Fruit fly (Drosophila melanogaster): Measurements from ENCODE around the gene ND-B8.
A peak's percentile ranks its signal among the peaks of the same experiment; 100 is the strongest.

The ND-B8 gene

dm6 chr2L:4458119-4459056 is 4.0 kb downstream of the ND-B8 start, which contains the start of gene RpL27A (continued):
- peak; percentile 79 for TF ChIP-seq CG14710 (tag; optimal IDR thresholded peaks at IDR 0.05)
- peak; percentile 56; the same call in 1 of the 2 replicates for TF ChIP-seq sim (GFP tag; IDR thresholded peaks at IDR 0.05)
- peak; percentile 53 for TF ChIP-seq zf30C (GFP tag; optimal IDR thresholded peaks at IDR 0.05)
- no peak for TF ChIP-seq pnt (GFP tag; optimal IDR thresholded peaks at IDR 0.05)
- TF ChIP-seq CG8089 (GFP tag; optimal IDR thresholded peaks at IDR 0.05), result peak; percentile 72
- TF ChIP-seq usp (GFP tag; optimal IDR thresholded peaks at IDR 0.05), result no peak
- peak; percentile 84 for TF ChIP-seq CG17361 (GFP tag; IDR thresholded peaks at IDR 0.05)
- peak; percentile 10 for TF ChIP-seq CG12744 (GFP tag; optimal IDR thresholded peaks at IDR 0.05)
- TF ChIP-seq MESR4 (GFP tag; optimal IDR thresholded peaks at IDR 0.05), result peak; percentile 100
- TF ChIP-seq bab2 (GFP tag; optimal IDR thresholded peaks at IDR 0.05), result peak; percentile 36
- TF ChIP-seq bcd (GFP tag; optimal IDR thresholded peaks at IDR 0.05), result peak; percentile 85
- TF ChIP-seq ranshi (GFP tag; IDR thresholded peaks at IDR 0.05), result peak; percentile 73
- peak; percentile 66 for TF ChIP-seq cas (GFP tag; IDR thresholded peaks at IDR 0.05)
- TF ChIP-seq shn (GFP tag; optimal IDR thresholded peaks at IDR 0.05), result peak; percentile 64
- peak; percentile 81 for TF ChIP-seq kah (GFP tag; optimal IDR thresholded peaks at IDR 0.05)
- TF ChIP-seq zfh1 (GFP tag; IDR thresholded peaks at IDR 0.05), result peak; percentile 88
- TF ChIP-seq gcm (GFP tag; optimal IDR thresholded peaks at IDR 0.05), result peak; percentile 71
- peak; percentile 82 for TF ChIP-seq sens (GFP tag)
- peak; percentile 67 for TF ChIP-seq CG12942 (GFP tag; optimal IDR thresholded peaks at IDR 0.05)
- TF ChIP-seq CG6854 (GFP tag; optimal IDR thresholded peaks at IDR 0.05), result peak; percentile 75
- TF ChIP-seq Mes4 (GFP tag; optimal IDR thresholded peaks at IDR 0.05), result peak; percentile 87
- no peak for TF ChIP-seq Doc3 (GFP tag; IDR thresholded peaks at IDR 0.05; ENCODE audit: partially characterized antibody)
- 0 out of 3 replicates have a peak, but pooled peaks have one; percentile 44 for TF ChIP-seq CG3726 (GFP tag; IDR thresholded peaks at IDR 0.05)
- TF ChIP-seq run (tag; optimal IDR thresholded peaks at IDR 0.05), result peak; percentile 32
- TF ChIP-seq CG14860 (GFP tag; IDR thresholded peaks at IDR 0.05; ENCODE audit: partially characterized antibody), result no peak
- TF ChIP-seq vvl (GFP tag; IDR thresholded peaks at IDR 0.05), result peak; percentile 92
- no peak; the same call in 1 of the 2 replicates for TF ChIP-seq Adf1 (GFP tag; IDR thresholded peaks at IDR 0.05)
- peak; percentile 94 for TF ChIP-seq NfI (GFP tag; optimal IDR thresholded peaks at IDR 0.05)
- peak; percentile 68 for TF ChIP-seq E2f2 (GFP tag; IDR thresholded peaks at IDR 0.05)
- TF ChIP-seq CG6765 (GFP tag; optimal IDR thresholded peaks at IDR 0.05), result peak; percentile 84
- TF ChIP-seq grn (GFP tag; optimal IDR thresholded peaks at IDR 0.05), result no peak
- TF ChIP-seq CG7839 (tag; optimal IDR thresholded peaks at IDR 0.05), result peak; percentile 75
- no peak for TF ChIP-seq tup (GFP tag; optimal IDR thresholded peaks at IDR 0.05)
- TF ChIP-seq NK7.1 (GFP tag; optimal IDR thresholded peaks at IDR 0.05), result peak; percentile 55
- peak; percentile 71 for TF ChIP-seq her (GFP tag; optimal IDR thresholded peaks at IDR 0.05)
- TF ChIP-seq lilli (GFP tag; optimal IDR thresholded peaks at IDR 0.05), result peak; percentile 60
- peak; percentile 83 for TF ChIP-seq CG9797 (GFP tag; optimal IDR thresholded peaks at IDR 0.05)
- peak; percentile 88 for TF ChIP-seq CG1024 (GFP tag; IDR thresholded peaks at IDR 0.05)
- TF ChIP-seq Hsf (GFP tag; optimal IDR thresholded peaks at IDR 0.05), result peak; percentile 69
- TF ChIP-seq CG4360 (GFP tag; IDR thresholded peaks at IDR 0.05), result peak; percentile 58; the same call in 1 of the 2 replicates
- TF ChIP-seq Hmx (GFP tag; optimal IDR thresholded peaks at IDR 0.05), result peak; percentile 40
- TF ChIP-seq trh (GFP tag; optimal IDR thresholded peaks at IDR 0.05), result peak; percentile 75
- peak; percentile 39 for TF ChIP-seq CG7928 (GFP tag; optimal IDR thresholded peaks at IDR 0.05)
- TF ChIP-seq tgo (GFP tag; IDR thresholded peaks at IDR 0.05), result peak; percentile 69
- TF ChIP-seq jing (GFP tag; optimal IDR thresholded peaks at IDR 0.05), result no peak
- peak; percentile 28; the same call in 1 of the 2 replicates for TF ChIP-seq Taf1 (GFP tag; IDR thresholded peaks at IDR 0.05)
- TF ChIP-seq Camta (GFP tag; optimal IDR thresholded peaks at IDR 0.05), result peak; percentile 66
- peak; percentile 46; the same call in 1 of the 2 replicates for TF ChIP-seq unc-4 (GFP tag; IDR thresholded peaks at IDR 0.05; ENCODE audit: partially characterized antibody)
- TF ChIP-seq Asciz (GFP tag; optimal IDR thresholded peaks at IDR 0.05), result peak; percentile 79
